Worm (Caenorhabditis elegans) whole organism, L3 larva: ENCODE results near the gene K12H6.7.

Experiments used
- ZK546.5 ChIP-seq: sonication (generic microtip); optimal IDR thresholded peaks from 2 replicates; lab custom pipeline; 2017; ENCODE audit warnings: missing biosample characterization, missing genetic modification characterization
- aly-2 ChIP-seq: fragments of 150-350 bp; optimal IDR thresholded peaks from 2 replicates; lab custom pipeline; 2014; ENCODE audit warnings: missing biosample characterization, missing genetic modification characterization
- ama-1 ChIP-seq: fragments of 150-350 bp; optimal IDR thresholded peaks from 2 replicates; lab custom pipeline; 2018
- ceh-16 ChIP-seq: sonication (generic microtip); optimal IDR thresholded peaks from 2 replicates; lab custom pipeline; 2017; ENCODE audit warnings: missing biosample characterization, missing genetic modification characterization
- ceh-28 ChIP-seq: fragments of 150-350 bp; optimal IDR thresholded peaks from 2 replicates; lab custom pipeline; 2014; ENCODE audit warnings: missing biosample characterization, missing genetic modification reagents, missing genetic modification characterization
- ceh-82 ChIP-seq: fragments of 150-350 bp; optimal IDR thresholded peaks from 2 replicates; lab custom pipeline; 2014; ENCODE audit warnings: missing biosample characterization, missing genetic modification characterization
- daf-12 ChIP-seq: fragments of 150-350 bp; optimal IDR thresholded peaks from 2 replicates; lab custom pipeline; 2014; ENCODE audit warnings: missing biosample characterization, missing genetic modification reagents, missing genetic modification characterization
- egl-27 ChIP-seq: sonication (generic microtip); optimal IDR thresholded peaks from 4 replicates; lab custom pipeline; 2017; ENCODE audit warnings: missing biosample characterization, missing genetic modification reagents, missing genetic modification characterization
- egl-5 ChIP-seq: fragments of 150-350 bp; optimal IDR thresholded peaks from 2 replicates; lab custom pipeline; 2017; ENCODE audit warnings: missing biosample characterization, missing genetic modification reagents, missing genetic modification characterization, inconsistent platforms
- elt-1 ChIP-seq: fragments of 150-350 bp; optimal IDR thresholded peaks from 2 replicates; lab custom pipeline; 2014; ENCODE audit warnings: missing biosample characterization, missing genetic modification characterization
- elt-2 ChIP-seq: sonication (generic microtip); optimal IDR thresholded peaks from 2 replicates; lab custom pipeline; 2016; ENCODE audit warnings: missing genetic modification reagents, mild to moderate bottlenecking, missing genetic modification characterization, missing compliant biosample characterization
- elt-3 ChIP-seq, 3 experiments: fragments of 150-350 bp in 1 of 3; sonication (generic microtip) in 2 of 3; optimal IDR thresholded peaks; 2 replicates in 2 of 3; 4 replicates in 1 of 3; lab custom pipeline; 2014 to 2017; ENCODE audit warnings: missing biosample characterization in 3 of 3, missing genetic modification characterization in 3 of 3
- eor-1 ChIP-seq, 2 experiments: fragments of 150-350 bp; optimal IDR thresholded peaks; 2 replicates each; lab custom pipeline; 2014 to 2018; ENCODE audit warnings: missing biosample characterization in 2 of 2, missing genetic modification characterization in 2 of 2
- fkh-2 ChIP-seq: fragments of 150-350 bp; optimal IDR thresholded peaks from 2 replicates; lab custom pipeline; 2014; ENCODE audit warnings: missing biosample characterization, missing genetic modification reagents, missing genetic modification characterization
- fos-1 ChIP-seq: fragments of 150-350 bp; optimal IDR thresholded peaks from 2 replicates; lab custom pipeline; 2014; ENCODE audit warnings: missing biosample characterization, missing genetic modification characterization
- hmg-11 ChIP-seq: sonication (generic microtip); optimal IDR thresholded peaks from 2 replicates; lab custom pipeline; 2016; ENCODE audit warnings: missing genetic modification characterization, missing compliant biosample characterization
- jun-1 ChIP-seq: fragments of 150-350 bp; optimal IDR thresholded peaks from 2 replicates; lab custom pipeline; 2014; ENCODE audit warnings: missing biosample characterization, missing genetic modification reagents, missing genetic modification characterization
- lin-15B ChIP-seq: fragments of 150-350 bp; optimal IDR thresholded peaks from 2 replicates; lab custom pipeline; 2014; ENCODE audit warnings: missing biosample characterization, missing genetic modification characterization
- lin-39 ChIP-seq: fragments of 150-350 bp; optimal IDR thresholded peaks from 2 replicates; lab custom pipeline; 2018; ENCODE audit warnings: missing biosample characterization, missing genetic modification reagents, missing genetic modification characterization
- lsy-12 ChIP-seq: sonication (generic microtip); optimal IDR thresholded peaks from 2 replicates; lab custom pipeline; 2016; ENCODE audit warnings: mild to moderate bottlenecking, missing genetic modification characterization, missing compliant biosample characterization
- mdl-1 ChIP-seq: fragments of 150-350 bp; optimal IDR thresholded peaks from 2 replicates; lab custom pipeline; 2014; ENCODE audit warnings: missing biosample characterization, missing genetic modification characterization
- mml-1 ChIP-seq: fragments of 150-350 bp; sonication (generic microtip); optimal IDR thresholded peaks from 3 replicates; lab custom pipeline; 2014; ENCODE audit warnings: missing biosample characterization, missing genetic modification characterization
- nfya-1 ChIP-seq: sonication (generic microtip); optimal IDR thresholded peaks from 2 replicates; lab custom pipeline; 2017; ENCODE audit warnings: missing genetic modification characterization, mild to moderate bottlenecking, missing compliant biosample characterization, antibody characterized with exemption, moderate library complexity; ENCODE audit not compliant: insufficient read depth
- nhr-11 ChIP-seq: fragments of 150-350 bp; optimal IDR thresholded peaks from 2 replicates; lab custom pipeline; 2014; ENCODE audit warnings: missing biosample characterization, missing genetic modification characterization
- nhr-12 ChIP-seq: fragments of 150-350 bp; optimal IDR thresholded peaks from 2 replicates; lab custom pipeline; 2014; ENCODE audit warnings: missing biosample characterization, missing genetic modification characterization
- nhr-23 ChIP-seq: fragments of 150-350 bp; optimal IDR thresholded peaks from 2 replicates; lab custom pipeline; 2014; ENCODE audit warnings: missing biosample characterization, missing genetic modification reagents, missing genetic modification characterization
- nhr-237 ChIP-seq: fragments of 150-350 bp; optimal IDR thresholded peaks from 2 replicates; lab custom pipeline; 2014; ENCODE audit warnings: missing biosample characterization, missing genetic modification characterization
- nhr-25 ChIP-seq: sonication (generic microtip); optimal IDR thresholded peaks from 2 replicates; lab custom pipeline; 2017; ENCODE audit warnings: missing biosample characterization, missing genetic modification characterization
- nhr-28 ChIP-seq: fragments of 150-350 bp; optimal IDR thresholded peaks from 2 replicates; lab custom pipeline; 2014; ENCODE audit warnings: missing biosample characterization, missing genetic modification characterization
- nhr-43 ChIP-seq: sonication (generic microtip); optimal IDR thresholded peaks from 2 replicates; lab custom pipeline; 2016; ENCODE audit warnings: mild to moderate bottlenecking, missing genetic modification characterization, missing compliant biosample characterization; ENCODE audit not compliant: poor library complexity, severe bottlenecking
- nhr-67 ChIP-seq: fragments of 150-350 bp; optimal IDR thresholded peaks from 2 replicates; lab custom pipeline; 2014; ENCODE audit warnings: missing biosample characterization, missing genetic modification characterization
- nhr-77 ChIP-seq: fragments of 150-350 bp; optimal IDR thresholded peaks from 2 replicates; lab custom pipeline; 2014; ENCODE audit warnings: missing biosample characterization, missing genetic modification characterization
- pha-4 ChIP-seq: fragments of 150-350 bp; optimal IDR thresholded peaks from 2 replicates; lab custom pipeline; 2014; ENCODE audit warnings: missing biosample characterization, missing genetic modification reagents, missing genetic modification characterization
- pqm-1 ChIP-seq: fragments of 150-350 bp; optimal IDR thresholded peaks from 2 replicates; lab custom pipeline; 2017; ENCODE audit warnings: missing biosample characterization, missing genetic modification characterization, inconsistent platforms
- sea-2 ChIP-seq: fragments of 150-350 bp; sonication (generic microtip); optimal IDR thresholded peaks from 4 replicates; lab custom pipeline; 2014; ENCODE audit warnings: missing biosample characterization, missing genetic modification reagents, missing genetic modification characterization
- skn-1 ChIP-seq: fragments of 150-350 bp; optimal IDR thresholded peaks from 2 replicates; lab custom pipeline; 2014; ENCODE audit warnings: missing biosample characterization, missing genetic modification characterization
- snpc-4 ChIP-seq: fragments of 150-350 bp; optimal IDR thresholded peaks from 2 replicates; lab custom pipeline; 2014; ENCODE audit warnings: missing biosample characterization, missing genetic modification characterization
- tbx-2 ChIP-seq: sonication (generic microtip); optimal IDR thresholded peaks from 2 replicates; lab custom pipeline; 2016; ENCODE audit warnings: mild to moderate bottlenecking, missing genetic modification characterization, missing compliant biosample characterization
- unc-62 ChIP-seq: fragments of 150-350 bp; sonication (generic microtip); optimal IDR thresholded peaks from 4 replicates; lab custom pipeline; 2014; ENCODE audit warnings: missing biosample characterization, missing genetic modification reagents, missing genetic modification characterization
- zag-1 ChIP-seq: fragments of 150-350 bp; optimal IDR thresholded peaks from 2 replicates; lab custom pipeline; 2014; ENCODE audit warnings: missing biosample characterization, missing genetic modification characterization
- ztf-11 ChIP-seq: fragments of 150-350 bp; optimal IDR thresholded peaks from 2 replicates; lab custom pipeline; 2014; ENCODE audit warnings: missing biosample characterization, missing genetic modification characterization
- ztf-4 ChIP-seq: fragments of 150-350 bp; optimal IDR thresholded peaks from 2 replicates; lab custom pipeline; 2014; ENCODE audit warnings: missing biosample characterization, missing genetic modification characterization

Gene K12H6.7

DNA sequence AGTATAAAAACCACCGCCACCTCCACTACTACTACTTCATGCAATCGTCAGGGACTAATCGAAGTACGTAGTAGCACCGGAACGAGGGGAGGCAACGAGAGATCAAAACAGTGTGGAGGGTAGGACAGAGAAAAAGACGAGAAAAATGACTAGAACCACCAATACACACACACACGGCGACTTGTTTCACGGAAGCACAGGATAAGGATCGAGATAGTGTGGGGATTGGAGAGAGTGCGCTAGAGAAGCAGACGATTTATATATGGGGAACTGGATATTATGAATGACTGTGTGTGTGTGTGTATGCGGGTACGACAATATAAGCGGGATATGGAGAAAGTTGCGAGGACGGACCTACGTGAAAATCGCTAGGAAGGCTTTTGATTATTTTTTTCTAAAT lies 18.0 kb upstream of the K12H6.7 start:
- TF ChIP-seq pha-4 (tag; lab: Kevin White, UChicago) = no peak
- TF ChIP-seq lsy-12 (tag; lab: Kevin White, UChicago) = no peak
- TF ChIP-seq nhr-77 (tag; lab: Kevin White, UChicago) = no peak
- no peak for TF ChIP-seq pqm-1 (tag; lab: Kevin White, UChicago)
- no peak for TF ChIP-seq daf-12 (tag; lab: Kevin White, UChicago)
- TF ChIP-seq nhr-23 = peak; percentile 64
- TF ChIP-seq mdl-1 (tag; lab: Kevin White, UChicago) = no peak
- TF ChIP-seq ama-1 = peak; percentile 43
- no peak for TF ChIP-seq lin-39 (tag; lab: Kevin White, UChicago)
- TF ChIP-seq nhr-28 = no peak
- no peak for TF ChIP-seq nfya-1
- TF ChIP-seq tbx-2 (tag; lab: Kevin White, UChicago) = no peak
- no peak for TF ChIP-seq ceh-82 (tag; lab: Kevin White, UChicago)
- TF ChIP-seq elt-3 (tag; optimal IDR thresholded peaks at IDR 0.05; lab: Kevin White, UChicago) = no peak
- peak; percentile 54 for TF ChIP-seq nhr-25 (tag; lab: Kevin White, UChicago)
- no peak for TF ChIP-seq nhr-67 (tag; lab: Kevin White, UChicago)
- no peak for TF ChIP-seq aly-2 (tag; lab: Kevin White, UChicago)
- TF ChIP-seq ZK546.5 (tag; lab: Kevin White, UChicago) = no peak
- TF ChIP-seq fos-1 (tag; lab: Kevin White, UChicago) = no peak
- no peak for TF ChIP-seq lin-15B
- TF ChIP-seq nhr-11 (tag; lab: Kevin White, UChicago) = no peak
- TF ChIP-seq hmg-11 (tag; lab: Kevin White, UChicago) = peak; percentile 14
- no peak for TF ChIP-seq eor-1 (tag; optimal IDR thresholded peaks at IDR 0.05; lab: Kevin White, UChicago)
- TF ChIP-seq jun-1 = no peak
- no peak for TF ChIP-seq mml-1 (tag; lab: Kevin White, UChicago)
- TF ChIP-seq zag-1 = no peak
- TF ChIP-seq nhr-43 (tag; lab: Kevin White, UChicago) = peak; percentile 58
- no peak for TF ChIP-seq skn-1 (tag; lab: Kevin White, UChicago)
- TF ChIP-seq snpc-4 (tag; lab: Kevin White, UChicago) = no peak
- TF ChIP-seq elt-1 = no peak
- TF ChIP-seq, all 47 proteins: peak for 5

- TF ChIP-seq jun-1 (no peak), elt-1 (peak; percentile 63), ceh-28 (tag; lab: Kevin White, UChicago) (no peak)
Measured at ce11 chrII:2853767-2854166, 17.0 kb upstream of the K12H6.7 start.

DNA sequence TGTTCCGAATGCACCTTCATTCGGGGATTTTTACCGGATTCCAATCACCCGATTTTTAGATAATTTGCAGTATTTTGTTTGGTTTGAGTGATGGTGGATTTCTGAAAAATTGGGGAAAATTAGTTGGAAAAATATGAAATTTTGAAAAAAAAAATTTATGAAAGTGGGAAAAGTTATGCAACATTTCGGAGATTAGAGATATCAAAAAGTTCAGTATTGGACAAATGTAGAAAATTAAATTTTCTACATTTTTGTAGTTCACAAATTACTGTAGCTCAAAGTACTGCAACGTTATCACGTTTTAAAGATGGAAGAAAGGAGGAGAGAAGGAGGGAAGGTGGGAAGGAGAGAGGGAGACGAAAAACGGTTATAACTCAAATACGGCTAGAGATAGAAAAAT lies 15.7 kb upstream of the K12H6.7 start, which contains the start of gene ptc-3:
Gene ptc-3 (minus strand): TSS at position 101 of the 400 bp plus-strand sequence.
- no peak for TF ChIP-seq sea-2
- TF ChIP-seq pha-4 (tag; lab: Kevin White, UChicago) = no peak
- TF ChIP-seq nhr-237 (tag; lab: Kevin White, UChicago) = no peak
- TF ChIP-seq ztf-11 (tag; lab: Kevin White, UChicago) = no peak
- TF ChIP-seq fkh-2 (tag; lab: Kevin White, UChicago) = no peak
- no peak for TF ChIP-seq snpc-4 (tag; lab: Kevin White, UChicago)
- no peak for TF ChIP-seq nhr-43 (tag; lab: Kevin White, UChicago)
- no peak for TF ChIP-seq egl-5 (tag; lab: Kevin White, UChicago)
- no peak for TF ChIP-seq zag-1
- no peak for TF ChIP-seq nhr-28
- no peak for TF ChIP-seq lin-39 (tag; lab: Kevin White, UChicago)
- TF ChIP-seq skn-1 (tag; lab: Kevin White, UChicago) = no peak

- no peak for TF ChIP-seq ztf-4
Measured at ce11 chrII:2846552-2846951, 9.8 kb upstream of the K12H6.7 start.

DNA sequence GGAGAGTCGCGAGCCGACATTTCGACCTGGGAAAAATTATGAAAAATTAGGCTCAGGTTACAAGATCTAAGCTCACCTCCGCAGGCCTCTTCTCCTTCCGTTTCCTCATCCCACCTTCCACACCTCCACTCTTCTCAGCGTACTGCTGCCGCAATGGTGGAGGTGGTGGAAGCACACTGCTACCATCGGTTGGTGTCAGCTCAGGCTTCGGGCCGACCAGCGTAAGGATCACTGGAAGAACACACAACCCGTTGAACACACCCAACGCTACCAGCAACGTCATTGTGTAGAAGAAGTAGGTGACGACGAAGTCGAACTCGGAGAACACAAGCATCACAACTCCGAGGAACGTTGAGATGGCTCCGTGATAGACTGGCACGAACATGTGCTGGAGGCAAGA lies 8.9 kb upstream of the K12H6.7 start:
- no peak for TF ChIP-seq ztf-11 (tag; lab: Kevin White, UChicago)
- TF ChIP-seq ZK546.5 (tag; lab: Kevin White, UChicago) = no peak
- TF ChIP-seq nhr-43 (tag; lab: Kevin White, UChicago) = no peak
- no peak for TF ChIP-seq ceh-16 (tag; lab: Kevin White, UChicago)
- TF ChIP-seq nhr-12 (tag; lab: Kevin White, UChicago) = no peak
- TF ChIP-seq lin-15B = no peak
- TF ChIP-seq nhr-28 = no peak
- no peak for TF ChIP-seq mml-1 (tag; lab: Kevin White, UChicago)
- TF ChIP-seq zag-1 = no peak
- TF ChIP-seq egl-27 (tag; lab: Kevin White, UChicago) = no peak
- no peak for TF ChIP-seq unc-62
- no peak for TF ChIP-seq elt-2 (tag; lab: Kevin White, UChicago)
- TF ChIP-seq nhr-11 (tag; lab: Kevin White, UChicago) = no peak
- TF ChIP-seq, all 47 proteins: peak for 0
